Fruit fly (Drosophila melanogaster): ENCODE data around the gene CG16890.
A peak's percentile ranks its signal among the peaks of the same experiment; 100 is the strongest.

Gene CG16890

DNA sequence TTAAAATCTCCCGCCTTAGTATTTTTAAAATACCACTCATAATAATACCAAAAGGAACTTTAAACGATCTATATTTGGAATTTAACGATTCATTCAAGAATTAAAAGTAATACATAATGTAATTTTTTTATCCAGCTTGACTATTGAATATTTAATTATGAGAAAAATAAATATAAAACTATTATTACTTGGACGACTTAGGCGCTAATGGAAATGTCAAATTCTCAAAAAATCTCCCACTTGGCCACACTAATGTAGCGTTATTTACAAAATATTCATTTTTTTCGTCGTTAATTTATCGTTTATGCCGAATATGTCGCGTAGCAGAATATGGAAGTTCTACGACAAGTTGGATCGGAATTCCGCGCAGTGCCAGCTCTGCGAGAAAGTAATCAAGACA, 6.6 kb upstream of the CG16890 start, which contains the start of gene CG16863 (continued):
- TF ChIP-seq Dp (GFP tag; optimal IDR thresholded peaks at IDR 0.05) (peak; percentile 73), mld (GFP tag; IDR thresholded peaks at IDR 0.05; ENCODE audit: partially characterized antibody) (no peak), MBD-R2 (GFP tag; IDR thresholded peaks at IDR 0.05) (0 out of 2 replicates have a peak, but pooled peaks have one; percentile 38), CG4360 (GFP tag; IDR thresholded peaks at IDR 0.05) (no peak), Hey (tag; optimal IDR thresholded peaks at IDR 0.05) (no peak), Trl (optimal IDR thresholded peaks at IDR 0.05) (no peak), Trl (GFP tag; optimal IDR thresholded peaks at IDR 0.05) (no peak), CG9797 (GFP tag; optimal IDR thresholded peaks at IDR 0.05) (peak; percentile 51), slou (GFP tag; optimal IDR thresholded peaks at IDR 0.05) (no peak), Doc2 (GFP tag; IDR thresholded peaks at IDR 0.05) (no peak), CG17361 (GFP tag; IDR thresholded peaks at IDR 0.05) (no peak), E2f2 (GFP tag; IDR thresholded peaks at IDR 0.05) (peak; percentile 82), da (GFP tag; optimal IDR thresholded peaks at IDR 0.05) (no peak), chm (GFP tag; IDR thresholded peaks at IDR 0.05) (no peak), CG30431 (GFP tag; optimal IDR thresholded peaks at IDR 0.05) (no peak), pzg (GFP tag; optimal IDR thresholded peaks at IDR 0.05) (peak; percentile 28), CG6254 (GFP tag; optimal IDR thresholded peaks at IDR 0.05) (no peak), CHES-1-like (GFP tag; optimal IDR thresholded peaks at IDR 0.05) (no peak), pnt (GFP tag; optimal IDR thresholded peaks at IDR 0.05) (no peak), Camta (GFP tag; optimal IDR thresholded peaks at IDR 0.05) (no peak), phol (tag; optimal IDR thresholded peaks at IDR 0.05) (peak; percentile 2), CTCF (GFP tag; optimal IDR thresholded peaks at IDR 0.05) (no peak), Spps (tag; optimal IDR thresholded peaks at IDR 0.05) (no peak), Dfd (GFP tag; optimal IDR thresholded peaks at IDR 0.05) (no peak), sima (GFP tag; optimal IDR thresholded peaks at IDR 0.05) (no peak), dysf (GFP tag; IDR thresholded peaks at IDR 0.05) (no peak), CG6683 (GFP tag; optimal IDR thresholded peaks at IDR 0.05) (no peak)

DNA sequence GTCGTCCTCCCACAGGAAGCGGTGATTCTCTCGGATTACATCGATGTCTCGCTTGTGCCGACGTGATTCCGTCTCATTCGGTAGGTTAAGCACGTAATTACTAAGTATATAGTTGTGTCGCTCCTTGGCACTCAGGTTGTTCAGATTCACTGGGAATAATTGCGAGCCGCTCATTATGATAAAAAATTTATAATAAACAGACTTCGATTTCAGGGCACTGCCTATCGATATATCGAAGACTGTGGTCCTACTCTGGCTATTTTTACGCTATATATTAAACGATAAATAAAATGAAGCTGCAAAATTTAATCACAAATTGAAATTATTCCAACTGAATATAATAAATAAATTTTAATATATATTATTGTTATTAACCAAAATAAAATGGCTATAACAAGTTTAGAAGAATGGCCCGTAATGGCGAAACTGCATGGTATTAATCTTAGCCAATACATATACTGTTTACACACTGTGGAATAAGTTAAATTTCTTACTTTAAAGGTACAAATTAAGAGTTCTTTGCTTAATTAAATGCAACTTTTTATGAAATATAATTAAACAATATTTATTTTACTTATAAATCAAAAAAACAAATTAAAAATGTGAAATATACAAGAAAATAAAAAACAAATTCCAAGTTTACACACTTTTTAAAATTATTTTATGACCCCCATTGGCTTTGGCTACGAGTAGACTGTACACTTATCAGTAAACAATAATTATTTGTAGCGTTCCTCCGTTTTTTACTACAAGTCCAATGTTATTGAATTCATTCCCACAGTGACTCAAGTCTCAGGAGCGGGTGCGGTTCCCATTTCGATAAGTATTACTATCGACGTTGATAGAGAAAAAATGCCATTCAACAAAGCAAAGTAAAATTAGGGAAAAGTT, 629 bp downstream of the CG16890 start, which contains the start of gene Eato:
Eato (plus strand) TSS at position 821 of the 891 bp plus-strand sequence.
- TF ChIP-seq CG30020 (tag; optimal IDR thresholded peaks at IDR 0.05) (peak; percentile 71), phol (tag; optimal IDR thresholded peaks at IDR 0.05) (peak; percentile 38), CG30403 (GFP tag; optimal IDR thresholded peaks at IDR 0.05) (peak; percentile 7), cad (GFP tag; optimal IDR thresholded peaks at IDR 0.05) (no peak), lilli (GFP tag; optimal IDR thresholded peaks at IDR 0.05) (peak; percentile 42), MESR4 (GFP tag; optimal IDR thresholded peaks at IDR 0.05) (peak; percentile 47), gem (tag; optimal IDR thresholded peaks at IDR 0.05) (no peak), CG1024 (GFP tag; IDR thresholded peaks at IDR 0.05) (peak; percentile 19; the same call in 1 of the 2 replicates), hb (GFP tag; IDR thresholded peaks at IDR 0.05; ENCODE audit: partially characterized antibody) (peak; percentile 52; the same call in 1 of the 3 replicates), CG42726 (GFP tag; IDR thresholded peaks at IDR 0.05; ENCODE audit: partially characterized antibody) (no peak), CG7963 (GFP tag; IDR thresholded peaks at IDR 0.05; ENCODE audit: partially characterized antibody) (peak; percentile 47; the same call in 1 of the 3 replicates), CG18011 (GFP tag; optimal IDR thresholded peaks at IDR 0.05) (no peak), Tbp (GFP tag; optimal IDR thresholded peaks at IDR 0.05) (no peak), HmgD (GFP tag; optimal IDR thresholded peaks at IDR 0.05) (no peak), Opbp (GFP tag; IDR thresholded peaks at IDR 0.05; ENCODE audit: partially characterized antibody) (peak; percentile 51; the same call in 1 of the 3 replicates), CG30431 (GFP tag; optimal IDR thresholded peaks at IDR 0.05) (no peak), CG4707 (GFP tag; optimal IDR thresholded peaks at IDR 0.05) (no peak), unc-4 (GFP tag; IDR thresholded peaks at IDR 0.05; ENCODE audit: partially characterized antibody) (peak; percentile 55), Ptx1 (GFP tag; IDR thresholded peaks at IDR 0.05) (peak; percentile 44; the same call in 1 of the 2 replicates), CG33557 (GFP tag; optimal IDR thresholded peaks at IDR 0.05) (peak; percentile 8), NC2β (GFP tag; optimal IDR thresholded peaks at IDR 0.05) (no peak), CG34224 (GFP tag; IDR thresholded peaks at IDR 0.05; ENCODE audit: partially characterized antibody) (peak; percentile 31; the same call in 2 of the 3 replicates), ab (GFP tag; optimal IDR thresholded peaks at IDR 0.05) (no peak), psq (GFP tag; optimal IDR thresholded peaks at IDR 0.05) (no peak), lbe (GFP tag; optimal IDR thresholded peaks at IDR 0.05) (no peak)
